Fruit fly (Drosophila melanogaster): ENCODE data around the gene CG34347.
A peak's percentile ranks its signal among the peaks of the same experiment; 100 is the strongest.

DNA sequence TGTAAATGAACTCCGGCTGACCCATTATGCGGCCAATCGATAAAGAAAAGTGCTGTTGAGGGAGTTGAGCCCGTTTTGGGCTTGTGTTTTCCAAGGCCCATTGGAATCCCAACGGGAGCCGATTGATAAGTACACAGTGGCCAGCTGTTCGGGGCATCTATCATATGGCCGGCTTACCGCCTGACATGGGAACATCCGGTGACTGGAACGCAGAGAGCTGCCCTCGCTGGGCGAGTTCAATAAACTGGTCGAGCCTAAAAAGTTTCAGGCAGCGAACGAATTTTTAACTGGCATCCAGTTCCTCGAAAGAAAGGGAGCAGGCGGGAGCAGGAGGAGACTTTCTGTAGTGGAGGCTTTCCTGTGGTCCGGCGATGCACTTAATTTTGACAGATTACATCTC is 9.4 kb upstream of the CG34347 start:
- TF ChIP-seq CG6276 (GFP tag; optimal IDR thresholded peaks at IDR 0.05) (no peak), Ets96B (tag; optimal IDR thresholded peaks at IDR 0.05) (no peak), CG31627 (GFP tag; optimal IDR thresholded peaks at IDR 0.05) (no peak), fkh (GFP tag; optimal IDR thresholded peaks at IDR 0.05) (no peak), fd59A (GFP tag; optimal IDR thresholded peaks at IDR 0.05) (no peak), Eip78C (GFP tag) (peak; percentile 48), net (GFP tag; optimal IDR thresholded peaks at IDR 0.05) (no peak), CG6808 (GFP tag; optimal IDR thresholded peaks at IDR 0.05) (no peak), Sox102F (GFP tag; optimal IDR thresholded peaks at IDR 0.05) (no peak), Gug (GFP tag; IDR thresholded peaks at IDR 0.05) (no peak), CG16779 (tag; optimal IDR thresholded peaks at IDR 0.05) (no peak)
